Worm (Caenorhabditis elegans) whole organism, young adult: ENCODE measurements around the gene srx-133.

Source experiments
- K11D2.4 ChIP-seq: fragments of 200-800 bp; sonication (Bioruptor generic); IDR thresholded peaks from 2 replicates; pipeline ENCODE4 v1.3.6; 2022; ENCODE audit warnings: missing genetic modification reagents, missing genetic modification characterization, missing compliant biosample characterization
- lin-54 ChIP-seq: fragments of 200-800 bp; sonication (Bioruptor generic); optimal IDR thresholded peaks from 2 replicates; lab custom pipeline; 2018; ENCODE audit warnings: mild to moderate bottlenecking, missing genetic modification characterization, missing compliant biosample characterization
- snpc-4 ChIP-seq, 5 experiments: fragments of 150-350 bp in 1 of 5; sonication (generic microtip) in 4 of 5; optimal IDR thresholded peaks; 2 replicates each; lab custom pipeline; 2014 to 2018; ENCODE audit warnings: missing genetic modification characterization in 5 of 5, missing biosample characterization in 3 of 5, antibody characterized with exemption in 2 of 5, mild to moderate bottlenecking in 2 of 5, missing compliant biosample characterization in 2 of 5, missing genotype in 2 of 5, moderate library complexity in 2 of 5, missing genetic modification reagents in 1 of 5

DNA sequence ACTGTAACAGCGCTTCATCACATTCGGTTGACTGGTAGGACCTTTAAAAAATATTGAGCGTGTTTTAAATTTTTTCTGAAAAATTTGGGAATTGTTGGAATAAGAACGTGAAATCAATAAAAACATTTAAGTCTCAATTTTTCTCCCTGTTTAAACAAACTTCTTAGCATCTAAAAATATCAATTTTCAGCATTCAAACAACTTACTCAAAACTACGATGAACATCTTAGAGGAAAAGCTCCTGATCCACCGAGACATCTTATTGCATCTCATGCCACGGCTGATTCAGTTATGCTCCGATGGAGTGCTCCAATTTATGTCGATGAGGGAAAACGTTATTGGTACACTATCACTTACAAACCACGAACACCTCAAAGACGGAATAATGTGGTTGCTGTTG is 49.3 kb upstream of the srx-133 start:
- TF ChIP-seq snpc-4 (GFP tag; optimal IDR thresholded peaks at IDR 0.05; lab: Kevin White, UChicago) (no peak), snpc-4 (tag; optimal IDR thresholded peaks at IDR 0.05; lab: Kevin White, UChicago) (no peak), K11D2.4 (no peak), lin-54 (no peak)
